Worm (Caenorhabditis elegans) whole organism, early embryonic: ENCODE measurements around the gene ZK228.10.
"Not testable (repeated sequence)": the region's sequence is repeated elsewhere in the genome, so short reads cannot be mapped to it uniquely, and the experiment has no call there.

ENCODE experiments used
- aly-1 ChIP-seq: sonication (generic microtip); optimal IDR thresholded peaks from 2 replicates; lab custom pipeline; 2016; ENCODE audit warnings: missing genetic modification characterization, missing compliant biosample characterization
- ama-1 ChIP-seq: fragments of 150-350 bp; optimal IDR thresholded peaks from 2 replicates; lab custom pipeline; 2014
- ceh-13 ChIP-seq: fragments of 200-800 bp; sonication (Bioruptor generic); optimal IDR thresholded peaks from 2 replicates; lab custom pipeline; 2018; ENCODE audit warnings: mild to moderate bottlenecking, missing genetic modification characterization, missing compliant biosample characterization
- ceh-36 ChIP-seq: sonication (generic microtip); optimal IDR thresholded peaks from 2 replicates; lab custom pipeline; 2016; ENCODE audit warnings: missing genetic modification characterization, inconsistent platforms, missing compliant biosample characterization
- ets-7 ChIP-seq: sonication (generic microtip); optimal IDR thresholded peaks from 2 replicates; lab custom pipeline; 2016; ENCODE audit warnings: missing genotype, missing genetic modification characterization, missing compliant biosample characterization
- flt-1 ChIP-seq: fragments of 200-800 bp; sonication (Bioruptor generic); IDR thresholded peaks from 2 replicates; pipeline ENCODE4 v1.3.6; 2022; ENCODE audit warnings: missing genetic modification characterization, missing compliant biosample characterization
- hmbx-1 ChIP-seq: sonication (generic microtip); optimal IDR thresholded peaks from 2 replicates; lab custom pipeline; 2016; ENCODE audit warnings: mild to moderate bottlenecking, missing genetic modification characterization, missing compliant biosample characterization
- hmg-4 ChIP-seq: fragments of 200-800 bp; sonication (Bioruptor generic); optimal IDR thresholded peaks from 2 replicates; lab custom pipeline; 2018; ENCODE audit warnings: mild to moderate bottlenecking, missing genetic modification characterization, missing compliant biosample characterization
- hnd-1 ChIP-seq: sonication (generic microtip); optimal IDR thresholded peaks from 2 replicates; lab custom pipeline; 2016; ENCODE audit warnings: missing genetic modification characterization, missing compliant biosample characterization
- pes-1 ChIP-seq: fragments of 200-800 bp; sonication (Bioruptor generic); IDR thresholded peaks from 2 replicates; pipeline ENCODE4 v1.3.6; 2022; ENCODE audit warnings: missing genetic modification reagents, missing genetic modification characterization, missing compliant biosample characterization
- scrt-1 ChIP-seq: fragments of 200-800 bp; sonication (Bioruptor generic); IDR thresholded peaks from 2 replicates; pipeline ENCODE4 v1.3.6; 2022; ENCODE audit warnings: missing genetic modification characterization, missing compliant biosample characterization
- sea-1 ChIP-seq: fragments of 200-800 bp; sonication (Bioruptor generic); conservative IDR thresholded peaks from 2 replicates; pipeline ENCODE4 v1.3.6; 2022; ENCODE audit warnings: missing genetic modification characterization, missing compliant biosample characterization
- tbx-11 ChIP-seq: fragments of 200-800 bp; sonication (Bioruptor generic); IDR thresholded peaks from 2 replicates; pipeline ENCODE4 v1.3.6; 2022; ENCODE audit warnings: missing genetic modification characterization, missing compliant biosample characterization
- tra-4 ChIP-seq: sonication (generic microtip); optimal IDR thresholded peaks from 2 replicates; lab custom pipeline; 2017; ENCODE audit warnings: missing genetic modification characterization, missing compliant biosample characterization

DNA sequence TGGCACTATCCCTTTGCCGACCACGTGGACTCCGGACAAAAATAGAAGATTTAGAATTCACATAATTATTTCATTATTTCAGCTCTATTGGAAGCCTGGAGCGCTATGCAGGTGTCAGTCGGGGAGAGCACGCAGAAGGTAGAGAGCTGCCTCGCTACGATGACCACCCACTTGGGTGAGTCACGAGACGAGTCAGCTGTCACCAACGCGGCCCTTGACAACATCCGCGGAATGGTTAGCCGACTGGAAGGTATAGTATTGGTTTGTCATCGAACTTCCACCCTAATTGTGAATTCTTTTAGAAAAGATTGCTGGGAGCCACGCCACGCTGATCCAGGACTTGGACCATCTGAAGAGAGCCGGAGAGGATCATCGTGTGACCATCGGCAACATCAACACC, 17.2 kb upstream of the ZK228.10 start, which contains the start of gene ZK262.9:
- TF ChIP-seq ama-1 (lab: Kevin White, UChicago); ets-7 (tag; lab: Kevin White, UChicago); ceh-36 (tag; lab: Kevin White, UChicago); hmbx-1 (tag; lab: Kevin White, UChicago); aly-1; tbx-11 (GFP tag; lab: Robert Waterston, UW); pes-1 (GFP tag; lab: Robert Waterston, UW); flt-1 (GFP tag; lab: Robert Waterston, UW); tra-4 (tag; lab: Kevin White, UChicago); sea-1 (GFP tag; lab: Robert Waterston, UW); ceh-13 (GFP tag; lab: Kevin White, UChicago); scrt-1; hnd-1 (tag; lab: Kevin White, UChicago); hmg-4 (GFP tag; lab: Kevin White, UChicago): not testable (repeated sequence)
